Fruit fly (Drosophila melanogaster) whole organism: Measurements from ENCODE around the gene CG31515.
A peak's percentile ranks its signal among the peaks of the same experiment; 100 is the strongest.

Experiments
- CG8478 ChIP-seq: fragments of >200 bp; optimal IDR thresholded peaks from 2 replicates; lab custom pipeline; 2018; ENCODE audit warnings: inconsistent platforms
- Dll ChIP-seq: fragments of >200 bp; optimal IDR thresholded peaks from 2 replicates; lab custom pipeline; 2017
- EcR ChIP-seq, 2 experiments: fragments of >200 bp; optimal IDR thresholded peaks; 2 replicates each; lab custom pipeline; 2017; ENCODE audit warnings: missing biosample characterization in 2 of 2, missing genetic modification characterization in 2 of 2, missing genetic modification reagents in 2 of 2
- pan ChIP-seq: fragments of >200 bp; optimal IDR thresholded peaks from 2 replicates; lab custom pipeline; 2017
- psq ChIP-seq: fragments of >200 bp; optimal IDR thresholded peaks from 2 replicates; lab custom pipeline; 2017
- usp ChIP-seq: fragments of >200 bp; optimal IDR thresholded peaks from 2 replicates; lab custom pipeline; 2017; ENCODE audit warnings: missing biosample characterization, missing genetic modification characterization, mixed read lengths

CG31515 gene

DNA sequence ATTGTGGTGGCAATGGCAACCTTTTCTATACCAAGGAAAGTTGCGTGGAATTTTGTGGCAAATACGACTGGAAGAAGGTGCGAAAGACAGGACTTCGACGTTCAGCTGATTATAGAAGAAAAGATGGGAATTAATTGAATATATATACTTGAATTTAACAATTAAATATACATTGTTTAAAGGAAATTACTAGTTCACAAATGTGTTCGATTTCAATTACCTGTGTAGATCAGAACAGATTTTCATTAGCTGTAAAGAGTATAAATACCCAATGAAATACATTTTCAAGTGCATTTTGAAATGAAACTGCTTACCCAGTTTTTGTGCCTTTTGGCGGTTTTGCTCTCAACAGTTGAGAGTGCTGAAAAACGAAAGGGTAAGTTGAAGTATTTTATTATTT lies 15.3 kb downstream of the CG31515 start, which contains the start of gene CG42828:
TSS of gene CG42828 (plus strand) at position 301 of the 400 bp plus-strand sequence.
- TF ChIP-seq Dll (lab: Kevin White, UChicago) (no peak), usp (GFP tag; lab: Kevin White, UChicago) (no peak), EcR (GFP tag; optimal IDR thresholded peaks at IDR 0.05; lab: Kevin White, UChicago) (no peak), pan (lab: Kevin White, UChicago) (no peak), CG8478 (lab: Kevin White, UChicago) (no peak), psq (lab: Kevin White, UChicago) (no peak)

DNA sequence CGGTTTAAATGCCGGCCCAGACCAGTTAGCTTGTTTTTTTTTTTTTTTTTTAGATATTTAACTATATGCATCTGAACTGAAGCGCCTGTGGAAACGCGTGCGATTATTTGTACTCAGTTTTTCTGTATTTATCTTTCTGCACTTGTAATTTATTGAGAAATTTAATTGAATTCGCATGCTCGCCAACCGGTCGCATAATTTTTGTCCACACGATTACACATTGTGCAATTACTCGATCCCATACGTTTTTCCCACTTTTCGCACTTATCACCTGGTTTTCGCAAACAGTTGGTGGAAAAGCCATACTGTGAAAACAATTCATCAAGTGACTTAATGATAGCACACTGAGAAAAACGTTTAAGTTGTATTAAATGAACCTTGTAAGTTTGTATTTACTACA lies 16.1 kb downstream of the CG31515 start, which contains the start of gene CG42827:
TSS of gene CG42827 (plus strand) at position 301 of the 400 bp plus-strand sequence.
- TF ChIP-seq usp (GFP tag; lab: Kevin White, UChicago), result no peak
- no peak for TF ChIP-seq pan (lab: Kevin White, UChicago)
- no peak for TF ChIP-seq psq (lab: Kevin White, UChicago)
- TF ChIP-seq CG8478 (lab: Kevin White, UChicago), result no peak
- TF ChIP-seq Dll (lab: Kevin White, UChicago), result no peak
- no peak for TF ChIP-seq EcR (GFP tag; optimal IDR thresholded peaks at IDR 0.05; lab: Kevin White, UChicago)

DNA sequence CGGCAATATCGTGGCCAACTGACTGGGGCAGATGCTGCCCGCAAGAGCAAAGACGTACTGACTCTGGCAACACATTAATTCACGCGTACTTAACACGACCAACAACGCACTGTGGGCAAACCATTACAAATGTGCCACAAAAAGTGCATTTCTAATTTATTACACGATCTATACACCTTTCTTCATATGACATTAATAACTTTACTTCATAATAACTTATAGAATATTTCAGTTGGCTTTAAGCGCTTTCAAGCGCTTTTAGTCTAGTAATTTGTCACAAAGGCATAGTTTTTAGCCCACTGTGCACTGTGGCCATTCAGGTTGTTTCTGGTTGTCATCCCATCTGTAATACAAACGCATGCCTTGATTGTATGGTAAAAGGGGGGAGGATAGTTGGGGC lies 20.5 kb downstream of the CG31515 start:
- no peak for TF ChIP-seq CG8478 (lab: Kevin White, UChicago)
- TF ChIP-seq Dll (lab: Kevin White, UChicago), result no peak
- TF ChIP-seq pan (lab: Kevin White, UChicago), result no peak
- no peak for TF ChIP-seq usp (GFP tag; lab: Kevin White, UChicago)
- TF ChIP-seq EcR (GFP tag; optimal IDR thresholded peaks at IDR 0.05; lab: Kevin White, UChicago), result no peak
- TF ChIP-seq psq (lab: Kevin White, UChicago), result no peak

DNA sequence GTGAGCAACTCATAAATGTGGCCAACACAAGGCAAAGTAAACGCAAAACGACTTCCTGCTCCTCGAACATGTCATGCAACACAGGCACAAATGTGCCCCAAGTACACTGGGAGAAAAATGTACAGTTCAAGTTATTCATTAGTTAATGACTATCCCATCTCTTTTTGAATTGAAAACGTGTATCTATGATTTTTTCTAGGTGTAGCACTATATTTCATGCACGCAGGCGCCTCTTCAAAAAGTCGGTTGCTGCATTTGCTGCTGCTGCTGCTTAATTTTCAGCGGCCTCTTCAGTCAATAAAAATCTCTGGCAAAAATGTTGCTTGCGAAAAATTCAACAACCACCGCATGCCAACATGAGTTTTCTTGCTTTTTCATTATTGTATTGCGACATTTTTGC lies 21.2 kb downstream of the CG31515 start:
- TF ChIP-seq pan (lab: Kevin White, UChicago) (no peak), CG8478 (lab: Kevin White, UChicago) (no peak), Dll (lab: Kevin White, UChicago) (no peak), EcR (GFP tag; optimal IDR thresholded peaks at IDR 0.05; lab: Kevin White, UChicago) (no peak), usp (GFP tag; lab: Kevin White, UChicago) (no peak), psq (lab: Kevin White, UChicago) (no peak)

DNA sequence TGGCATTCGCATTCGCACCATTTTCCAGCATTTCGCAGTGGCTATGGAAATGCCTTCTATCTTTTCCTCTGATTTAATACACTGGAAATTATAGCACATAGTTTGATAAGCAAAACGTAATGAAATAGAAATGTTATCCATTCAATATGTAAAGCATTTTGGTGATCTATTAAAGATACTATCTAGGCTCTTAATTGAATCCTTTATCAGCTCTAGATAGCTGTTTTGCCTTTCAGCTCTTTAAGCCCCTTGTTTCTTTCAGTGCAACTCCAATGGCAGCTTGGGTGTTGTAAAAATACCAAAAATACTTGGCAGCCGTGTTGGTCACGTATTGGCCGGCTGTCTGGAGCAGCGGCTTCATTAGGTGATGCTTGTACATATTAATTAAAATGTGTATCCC lies 23.7 kb downstream of the CG31515 start:
- no peak for TF ChIP-seq pan (lab: Kevin White, UChicago)
- TF ChIP-seq psq (lab: Kevin White, UChicago), result no peak
- TF ChIP-seq EcR (GFP tag; optimal IDR thresholded peaks at IDR 0.05; lab: Kevin White, UChicago), result no peak
- no peak for TF ChIP-seq CG8478 (lab: Kevin White, UChicago)
- TF ChIP-seq Dll (lab: Kevin White, UChicago), result no peak

DNA sequence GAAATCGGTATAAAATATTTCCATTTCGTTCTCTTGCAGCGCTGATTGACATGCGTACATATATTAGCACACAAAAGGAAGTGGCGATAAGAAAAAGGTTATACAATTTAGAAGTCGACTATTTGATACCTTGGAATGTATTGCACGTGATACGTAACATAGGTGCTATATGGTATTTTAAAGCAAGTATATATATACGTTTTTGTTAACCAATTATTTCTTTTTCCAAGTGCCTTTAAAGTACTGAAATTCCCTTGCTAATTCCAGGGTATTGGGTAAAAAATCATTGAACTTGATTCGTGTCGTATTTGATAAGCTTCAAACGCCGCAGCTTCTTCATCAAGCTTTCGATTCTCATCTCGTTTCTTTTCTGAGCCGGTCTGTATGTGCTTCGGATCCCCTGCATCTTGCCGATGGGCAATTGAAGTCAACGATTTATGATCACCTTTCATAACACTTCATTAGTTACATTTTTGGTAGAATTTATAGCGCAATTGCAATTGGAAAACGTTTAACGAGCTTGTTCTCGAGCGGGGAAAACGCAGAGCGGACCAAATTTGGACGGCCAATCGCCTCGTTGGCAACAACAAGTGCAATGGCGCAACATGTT lies 25.1 kb downstream of the CG31515 start, which contains the start of gene CG4408:
TSS of gene CG4408 (minus strand) at position 60 of the 610 bp plus-strand sequence.
- TF ChIP-seq EcR (GFP tag; optimal IDR thresholded peaks at IDR 0.05; lab: Kevin White, UChicago) (no peak), CG8478 (lab: Kevin White, UChicago) (no peak), pan (lab: Kevin White, UChicago) (peak; percentile 91), Dll (lab: Kevin White, UChicago) (no peak)

DNA sequence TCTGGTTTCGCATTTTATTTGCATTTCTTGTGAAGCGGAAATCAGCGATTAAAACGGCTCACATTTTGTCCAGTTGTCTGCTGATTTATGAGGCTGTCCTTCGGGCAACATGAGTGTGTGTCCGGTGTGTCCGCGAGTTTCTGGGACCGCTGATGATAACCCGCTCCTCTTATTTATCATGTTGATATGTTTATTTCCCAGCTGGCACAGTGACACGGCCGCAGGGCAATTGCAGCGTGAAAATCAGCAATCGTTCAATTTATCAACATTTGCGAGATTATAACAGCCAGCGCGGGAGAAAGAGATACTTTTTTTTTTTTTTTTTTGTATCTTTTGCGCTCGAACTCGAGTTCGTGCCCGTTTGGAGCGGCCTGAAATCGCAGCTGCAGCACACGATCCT lies 28.3 kb downstream of the CG31515 start:
- no peak for TF ChIP-seq EcR (GFP tag; optimal IDR thresholded peaks at IDR 0.05; lab: Kevin White, UChicago)
- no peak for TF ChIP-seq psq (lab: Kevin White, UChicago)
- TF ChIP-seq usp (GFP tag; lab: Kevin White, UChicago), result no peak
- no peak for TF ChIP-seq Dll (lab: Kevin White, UChicago)

DNA sequence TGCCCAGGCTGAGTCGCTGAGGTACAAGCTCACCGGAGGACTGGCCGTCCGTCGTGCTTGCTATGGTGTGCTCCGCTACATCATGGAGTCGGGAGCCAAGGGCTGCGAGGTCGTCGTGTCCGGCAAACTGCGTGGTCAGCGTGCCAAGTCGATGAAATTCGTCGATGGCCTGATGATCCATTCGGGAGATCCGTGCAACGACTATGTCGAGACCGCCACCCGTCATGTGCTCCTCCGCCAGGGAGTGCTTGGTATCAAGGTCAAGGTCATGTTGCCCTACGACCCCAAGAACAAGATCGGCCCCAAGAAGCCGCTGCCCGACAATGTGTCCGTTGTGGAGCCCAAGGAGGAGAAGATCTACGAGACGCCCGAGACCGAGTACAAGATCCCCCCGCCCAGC lies 29.3 kb downstream of the CG31515 start:
- TF ChIP-seq EcR (GFP tag; optimal IDR thresholded peaks at IDR 0.05; lab: Kevin White, UChicago), result no peak

DNA sequence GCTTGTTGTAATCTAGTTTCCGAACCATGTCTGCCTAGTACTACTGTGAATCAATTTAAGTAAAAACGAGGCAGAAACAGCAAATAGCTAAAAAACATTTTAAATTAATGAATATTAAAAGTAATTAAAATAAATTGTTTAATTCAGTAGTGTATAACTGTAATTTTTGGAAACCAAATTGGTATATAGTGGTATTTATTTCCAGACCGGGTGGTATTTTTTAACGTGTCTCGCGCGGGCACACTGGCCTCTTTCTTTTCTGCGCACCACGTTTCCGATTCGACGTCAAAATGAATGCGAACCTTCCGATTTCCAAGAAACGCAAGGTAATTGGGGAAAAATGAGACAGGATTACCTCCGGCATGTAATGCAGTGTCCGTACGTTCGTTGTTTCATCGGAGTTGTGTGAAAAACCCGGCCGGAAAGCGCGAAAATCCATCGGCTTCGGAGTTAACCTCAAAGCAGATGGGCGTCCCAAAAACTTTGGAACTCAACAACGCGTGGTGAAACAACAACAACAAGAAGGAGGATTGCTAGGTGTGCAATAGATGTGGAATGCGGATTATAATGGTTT lies 30.0 kb downstream of the CG31515 start, which contains the start of gene RpS3:
TSS of gene RpS3 (plus strand) at position 248 of the 574 bp plus-strand sequence.
- TF ChIP-seq CG8478 (lab: Kevin White, UChicago) (no peak), pan (lab: Kevin White, UChicago) (no peak)

DNA sequence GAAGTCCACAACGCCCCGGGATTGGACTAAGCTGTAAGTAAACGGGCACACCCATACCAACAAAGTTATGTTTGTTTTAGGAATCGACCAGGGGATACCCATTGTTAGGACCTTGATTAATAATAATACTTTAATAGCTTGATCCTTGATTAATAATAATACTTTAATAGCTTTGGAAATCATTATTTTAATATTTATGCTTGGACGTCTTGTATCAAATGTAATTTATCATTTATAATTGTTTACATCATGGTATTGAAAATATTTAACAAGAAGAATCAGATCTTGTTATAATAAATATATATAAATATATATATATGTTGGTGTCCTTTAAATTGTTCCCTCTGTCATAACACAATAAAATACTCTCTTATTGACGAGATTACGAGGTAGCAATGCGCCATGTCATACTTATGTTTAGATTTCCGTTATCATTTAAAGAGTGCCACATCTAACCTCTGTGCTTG lies 31.7 kb downstream of the CG31515 start:
- TF ChIP-seq usp (GFP tag; lab: Kevin White, UChicago) (no peak), pan (lab: Kevin White, UChicago) (peak; percentile 86)

DNA sequence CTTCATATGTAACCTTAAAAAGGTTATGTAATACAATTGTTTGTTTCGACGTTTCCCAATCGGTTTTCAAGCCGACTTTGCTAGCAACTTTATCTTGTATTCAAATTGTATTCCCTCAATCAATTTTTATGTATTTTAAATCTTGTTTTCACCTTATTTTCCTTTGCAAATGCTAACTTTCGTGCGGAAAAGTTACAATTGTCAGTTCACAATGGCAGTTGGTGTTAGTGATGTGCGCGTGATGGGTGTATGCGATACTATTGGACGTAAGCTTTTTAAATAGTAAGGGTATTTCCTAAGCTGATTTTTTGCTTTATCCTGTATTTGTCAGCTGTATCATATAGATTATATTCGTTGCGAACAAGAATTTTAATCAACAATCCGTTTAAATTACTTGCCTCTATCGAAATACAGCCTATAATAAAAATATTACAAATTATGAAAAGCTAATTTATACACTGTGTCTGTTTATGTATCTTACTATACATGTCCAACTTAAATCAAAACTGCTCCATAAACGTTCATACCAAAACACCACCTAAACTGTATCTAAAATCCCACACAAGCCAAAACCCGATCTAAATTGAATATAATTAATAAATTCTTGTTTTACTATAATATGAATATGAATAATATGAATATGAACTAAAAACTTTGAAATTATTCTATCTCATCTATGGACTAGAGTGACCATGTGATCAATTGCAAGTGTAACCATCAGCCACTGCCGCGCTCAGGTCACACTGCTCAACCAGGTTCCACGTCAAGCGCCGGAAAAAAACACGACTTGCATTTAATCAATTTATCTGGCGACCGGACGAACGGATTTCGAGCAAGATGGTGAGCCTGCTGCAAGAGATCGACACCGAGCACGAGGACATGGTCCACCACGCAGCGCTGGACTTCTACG lies 32.6 kb downstream of the CG31515 start, which contains the start of the genes ATPsynCF6 and Sec13:
TSS of gene ATPsynCF6 (minus strand) at position 236 of the 910 bp plus-strand sequence.
TSS of gene Sec13 (plus strand) at position 450 of the 910 bp plus-strand sequence.
- TF ChIP-seq EcR (GFP tag; optimal IDR thresholded peaks at IDR 0.05; lab: Kevin White, UChicago), result no peak
- TF ChIP-seq usp (GFP tag; lab: Kevin White, UChicago), result no peak
- no peak for TF ChIP-seq CG8478 (lab: Kevin White, UChicago)
- no peak for TF ChIP-seq psq (lab: Kevin White, UChicago)
- TF ChIP-seq pan (lab: Kevin White, UChicago), result no peak
- TF ChIP-seq Dll (lab: Kevin White, UChicago), result no peak
